Fruit fly (Drosophila melanogaster) whole organism, larva: ENCODE results near the gene Dhc93AB.

Source experiments
- noc ChIP-seq: fragments of 200-800 bp; sonication (Bioruptor generic); optimal IDR thresholded peaks from 3 replicates; lab custom pipeline; 2019; ENCODE audit warnings: missing biosample characterization, mild to moderate bottlenecking, missing genetic modification characterization, moderate library complexity

Gene Dhc93AB

dm6 chr3R:20984902-20985301 lies 57.4 kb downstream of the Dhc93AB start:
- TF ChIP-seq noc (tag; lab: Kevin White, UChicago): no peak

- TF ChIP-seq noc (tag; lab: Kevin White, UChicago): no peak
Measured at dm6 chr3R:20984087-20984486, 58.2 kb downstream of the Dhc93AB start.

- no peak for TF ChIP-seq noc (tag; lab: Kevin White, UChicago)
Measured at dm6 chr3R:20977846-20978295, 64.4 kb downstream of the Dhc93AB start, which contains the start of gene Calx. Gene Calx (plus strand): TSS chr3R:20978183.

dm6 chr3R:20976649-20977048 lies 65.7 kb downstream of the Dhc93AB start:
- TF ChIP-seq noc (tag; lab: Kevin White, UChicago): no peak
